Fruit fly (Drosophila melanogaster) whole organism, embryonic: ENCODE results near the gene CG11617.

Experiments used
- CG12391 ChIP-seq: fragments of 200-800 bp; sonication (Bioruptor generic); optimal IDR thresholded peaks from 3 replicates; lab custom pipeline; 2018; ENCODE audit warnings: missing biosample characterization, mild to moderate bottlenecking, missing genetic modification characterization, moderate library complexity
- CG6813 ChIP-seq: fragments of 200-800 bp; sonication (Bioruptor generic); optimal IDR thresholded peaks from 2 replicates; lab custom pipeline; 2017; ENCODE audit warnings: missing biosample characterization, missing genetic modification characterization, mild to moderate bottlenecking, moderate library complexity, missing genetic modification reagents
- Rfx ChIP-seq: fragments of 200-800 bp; sonication (Bioruptor generic); IDR thresholded peaks from 2 replicates; pipeline ENCODE4 v1.3.6; 2022; ENCODE audit warnings: missing biosample characterization, missing genetic modification characterization
- Xbp1 ChIP-seq: fragments of 200-800 bp; sonication (Bioruptor generic); optimal IDR thresholded peaks from 3 replicates; lab custom pipeline; 2016; ENCODE audit warnings: missing biosample characterization, mild to moderate bottlenecking, missing genetic modification characterization

DNA sequence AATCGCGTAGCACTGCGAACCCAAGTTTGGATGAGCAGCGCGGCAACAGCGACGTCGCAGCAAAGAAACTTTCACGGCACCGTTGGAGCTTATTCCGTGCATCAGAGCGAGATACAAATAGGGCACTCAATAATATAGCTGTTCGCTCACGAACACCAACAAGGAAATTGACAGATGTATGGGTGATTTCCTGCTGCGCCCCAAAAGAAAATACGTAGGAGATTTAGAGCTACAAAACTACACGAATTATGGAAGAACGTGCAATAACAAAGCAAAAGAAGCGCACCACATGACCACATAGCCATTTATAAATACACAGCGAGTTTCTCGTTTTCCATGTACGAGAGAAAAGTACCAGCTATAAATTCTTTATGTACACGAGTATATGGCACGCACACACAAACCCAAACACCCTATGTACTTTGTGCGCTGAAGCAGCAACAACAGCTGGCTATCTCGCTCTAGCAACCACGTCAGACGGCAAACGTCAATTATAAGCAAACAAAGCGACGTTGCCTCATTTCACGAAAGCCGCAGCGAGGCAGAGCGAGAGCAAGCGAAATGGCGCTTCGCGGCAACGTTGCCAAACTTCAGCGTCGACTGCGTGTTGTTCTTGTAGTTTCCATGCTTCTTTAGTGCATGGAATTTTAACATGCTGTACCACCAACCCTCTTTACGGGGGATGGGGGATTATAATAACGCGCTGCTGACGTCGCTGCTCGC is 45.5 kb downstream of the CG11617 start:
- peak; percentile 46 for TF ChIP-seq CG6813
- TF ChIP-seq Xbp1 (GFP tag; lab: Kevin White, UChicago), result peak; percentile 36
- no peak for TF ChIP-seq CG12391 (tag; lab: Kevin White, UChicago)
- no peak for TF ChIP-seq Rfx
